Worm (Caenorhabditis elegans) whole organism, L4/young adult: ENCODE results near the gene F13B12.1.

Experiments used
- W03F9.2 ChIP-seq: fragments of 150-350 bp; optimal IDR thresholded peaks from 2 replicates; lab custom pipeline; 2014; ENCODE audit warnings: missing biosample characterization, missing genetic modification characterization
- him-1 ChIP-seq: sonication (generic microtip); optimal IDR thresholded peaks from 2 replicates; lab custom pipeline; 2016; ENCODE audit warnings: missing genotype, missing genetic modification reagents, missing genetic modification characterization, missing compliant biosample characterization

- no peak for TF ChIP-seq W03F9.2
- no peak for TF ChIP-seq him-1 (tag; lab: Kevin White, UChicago)
Measured at ce11 chrIV:10421256-10421655, 3.2 kb downstream of the F13B12.1 start.
